Fruit fly (Drosophila melanogaster) whole organism, embryonic: Measurements from ENCODE around the gene mthl14.

ENCODE experiments used
- Bgb ChIP-seq: fragments of 200-800 bp; sonication (Bioruptor generic); IDR thresholded peaks from 2 replicates; pipeline ENCODE4 v1.3.6; 2022; ENCODE audit warnings: missing biosample characterization, missing genetic modification characterization; ENCODE audit not compliant: partially characterized antibody
- CG10209 ChIP-seq: fragments of 200-800 bp; sonication (Bioruptor generic); optimal IDR thresholded peaks from 3 replicates; lab custom pipeline; 2017; ENCODE audit warnings: missing biosample characterization, mild to moderate bottlenecking, missing genetic modification characterization, missing genetic modification reagents
- CG10267 ChIP-seq: fragments of 200-800 bp; sonication (Bioruptor generic); optimal IDR thresholded peaks from 2 replicates; lab custom pipeline; 2018; ENCODE audit warnings: missing biosample characterization, mild to moderate bottlenecking, missing genetic modification characterization, moderate library complexity
- CG10366 ChIP-seq: fragments of 200-800 bp; sonication (Bioruptor generic); IDR thresholded peaks from 2 replicates; pipeline ENCODE4 v1.3.6; 2022; ENCODE audit warnings: missing biosample characterization, missing genetic modification characterization
- CG12155 ChIP-seq: fragments of 200-800 bp; sonication (Bioruptor generic); optimal IDR thresholded peaks from 3 replicates; lab custom pipeline; 2016; ENCODE audit warnings: missing biosample characterization, missing genetic modification characterization
- CG12236 ChIP-seq: fragments of 200-800 bp; sonication (Bioruptor generic); optimal IDR thresholded peaks from 2 replicates; lab custom pipeline; 2016; ENCODE audit warnings: missing biosample characterization, missing genetic modification characterization
- CG12299 ChIP-seq: fragments of 200-800 bp; sonication (Bioruptor generic); optimal IDR thresholded peaks from 2 replicates; lab custom pipeline; 2018; ENCODE audit warnings: missing biosample characterization, mild to moderate bottlenecking, missing genetic modification characterization
- CG1233 ChIP-seq: fragments of 200-800 bp; sonication (Bioruptor generic); optimal IDR thresholded peaks from 4 replicates; lab custom pipeline; 2018; ENCODE audit warnings: missing biosample characterization, mild to moderate bottlenecking, missing genetic modification characterization
- CG12659 ChIP-seq: fragments of 200-800 bp; sonication (Bioruptor generic); optimal IDR thresholded peaks from 3 replicates; lab custom pipeline; 2017; ENCODE audit warnings: mild to moderate bottlenecking, missing biosample characterization, missing genetic modification reagents, missing genetic modification characterization
- CG14014 ChIP-seq: fragments of 200-800 bp; sonication (Bioruptor generic); IDR thresholded peaks from 2 replicates; pipeline ENCODE4 v1.3.6; 2022; ENCODE audit warnings: missing biosample characterization, missing genetic modification characterization
- CG16815 ChIP-seq: fragments of 200-800 bp; sonication (Bioruptor generic); optimal IDR thresholded peaks from 3 replicates; lab custom pipeline; 2017; ENCODE audit warnings: missing biosample characterization, mild to moderate bottlenecking, missing genetic modification characterization
- CG17186 ChIP-seq: fragments of 200-800 bp; sonication (Bioruptor generic); optimal IDR thresholded peaks from 3 replicates; lab custom pipeline; 2017; ENCODE audit warnings: missing biosample characterization, missing genetic modification reagents, missing genetic modification characterization
- CG17802 ChIP-seq: fragments of 200-800 bp; sonication (Bioruptor generic); optimal IDR thresholded peaks from 2 replicates; lab custom pipeline; 2018; ENCODE audit warnings: missing biosample characterization, mild to moderate bottlenecking, missing genetic modification characterization, moderate library complexity
- CG17829 ChIP-seq: fragments of 200-800 bp; optimal IDR thresholded peaks from 2 replicates; lab custom pipeline; 2019; ENCODE audit warnings: missing biosample characterization, mild to moderate bottlenecking, missing genetic modification characterization, moderate library complexity
- CG30020 ChIP-seq: fragments of 200-800 bp; optimal IDR thresholded peaks from 2 replicates; lab custom pipeline; 2019; ENCODE audit warnings: missing biosample characterization, mild to moderate bottlenecking, missing genetic modification characterization, moderate library complexity
- CG31365 ChIP-seq: fragments of 200-800 bp; sonication (Bioruptor generic); optimal IDR thresholded peaks from 2 replicates; lab custom pipeline; 2018; ENCODE audit warnings: missing biosample characterization, mild to moderate bottlenecking, missing genetic modification characterization
- CG32772 ChIP-seq: fragments of 200-800 bp; sonication (Bioruptor generic); IDR thresholded peaks from 2 replicates; pipeline ENCODE4 v1.3.6; 2022; ENCODE audit warnings: missing biosample characterization, missing genetic modification characterization
- CG3847 ChIP-seq: fragments of 200-800 bp; sonication (Bioruptor generic); IDR thresholded peaks from 2 replicates; pipeline ENCODE4 v1.3.6; 2022; ENCODE audit warnings: missing biosample characterization, missing genetic modification characterization
- CG6254 ChIP-seq: fragments of 200-800 bp; sonication (Bioruptor generic); optimal IDR thresholded peaks from 3 replicates; lab custom pipeline; 2017; ENCODE audit warnings: mild to moderate bottlenecking, missing biosample characterization, missing genetic modification reagents, missing genetic modification characterization
- CG9797 ChIP-seq: fragments of 200-800 bp; sonication (Bioruptor generic); optimal IDR thresholded peaks from 3 replicates; lab custom pipeline; 2018; ENCODE audit warnings: missing biosample characterization, mild to moderate bottlenecking, missing genetic modification characterization
- CG9932 ChIP-seq: fragments of 200-800 bp; sonication (Bioruptor generic); IDR thresholded peaks from 2 replicates; pipeline ENCODE4 v1.3.6; 2022; ENCODE audit warnings: missing biosample characterization, missing genetic modification characterization
- CoRest ChIP-seq: fragments of 200-800 bp; sonication (Bioruptor generic); optimal IDR thresholded peaks from 3 replicates; lab custom pipeline; 2018; ENCODE audit warnings: missing biosample characterization, mild to moderate bottlenecking, missing genetic modification characterization, moderate library complexity
- Deaf1 ChIP-seq: fragments of 200-800 bp; optimal IDR thresholded peaks from 3 replicates; lab custom pipeline; 2019; ENCODE audit warnings: missing biosample characterization, mild to moderate bottlenecking, missing genetic modification characterization, moderate library complexity
- Dref ChIP-seq: fragments of 200-800 bp; sonication (Bioruptor generic); IDR thresholded peaks from 2 replicates; pipeline ENCODE4 v1.3.6; 2022; ENCODE audit warnings: missing biosample characterization, missing genetic modification characterization
- E2f2 ChIP-seq: fragments of 200-800 bp; sonication (Bioruptor generic); IDR thresholded peaks from 2 replicates; pipeline ENCODE4 v1.3.6; 2022; ENCODE audit warnings: missing biosample characterization, missing genetic modification characterization
- Fer1 ChIP-seq: fragments of 200-800 bp; sonication (Bioruptor generic); optimal IDR thresholded peaks from 2 replicates; lab custom pipeline; 2017; ENCODE audit warnings: missing biosample characterization, mild to moderate bottlenecking, missing genetic modification characterization
- HLH4C ChIP-seq: fragments of 200-800 bp; sonication (Bioruptor generic); IDR thresholded peaks from 3 replicates; pipeline ENCODE4 v1.3.6; 2022; ENCODE audit warnings: missing biosample characterization, missing genetic modification characterization; ENCODE audit not compliant: partially characterized antibody
- Hr78 ChIP-seq, 2 experiments: fragments of 200-800 bp in 1 of 2; fragments of >200 bp in 1 of 2; sonication (Bioruptor generic) in 1 of 2; optimal IDR thresholded peaks; 2 replicates each; lab custom pipeline; 2017 to 2019; ENCODE audit warnings: missing biosample characterization in 2 of 2, missing genetic modification characterization in 2 of 2, mild to moderate bottlenecking in 1 of 2, moderate library complexity in 1 of 2
- Hsf ChIP-seq: fragments of 200-800 bp; sonication (Bioruptor generic); optimal IDR thresholded peaks from 3 replicates; lab custom pipeline; 2016; ENCODE audit warnings: missing biosample characterization, missing genetic modification characterization
- Mad ChIP-seq: fragments of 200-800 bp; sonication (Bioruptor generic); optimal IDR thresholded peaks from 2 replicates; lab custom pipeline; 2016; ENCODE audit warnings: missing biosample characterization, missing genetic modification characterization
- Med ChIP-seq: fragments of 200-800 bp; sonication (Bioruptor generic); peaks from one replicate; lab custom pipeline; 2016; ENCODE audit warnings: missing biosample characterization, missing genetic modification characterization, mild to moderate bottlenecking, inconsistent platforms, moderate library complexity
- Sry-β ChIP-seq: fragments of 200-800 bp; sonication (Bioruptor generic); optimal IDR thresholded peaks from 2 replicates; lab custom pipeline; 2018; ENCODE audit warnings: missing biosample characterization, mild to moderate bottlenecking, missing genetic modification characterization, moderate library complexity
- ash1 ChIP-seq: fragments of 200-800 bp; sonication (Bioruptor generic); optimal IDR thresholded peaks from 2 replicates; lab custom pipeline; 2018; ENCODE audit warnings: missing biosample characterization, mild to moderate bottlenecking, missing genetic modification characterization
- ato ChIP-seq: fragments of 200-800 bp; sonication (Bioruptor generic); IDR thresholded peaks from 2 replicates; pipeline ENCODE4 v1.3.6; 2022; ENCODE audit warnings: missing biosample characterization, missing genetic modification characterization; ENCODE audit not compliant: partially characterized antibody
- btn ChIP-seq: fragments of 200-800 bp; sonication (Bioruptor generic); optimal IDR thresholded peaks from 2 replicates; lab custom pipeline; 2016; ENCODE audit warnings: missing biosample characterization, missing genetic modification characterization
- chif ChIP-seq, 2 experiments: fragments of 200-800 bp; sonication (Bioruptor generic); optimal IDR thresholded peaks; 3 replicates each; lab custom pipeline; 2016; ENCODE audit warnings: missing biosample characterization in 2 of 2, missing genetic modification characterization in 2 of 2
- chinmo ChIP-seq: fragments of 200-800 bp; sonication (Bioruptor generic); IDR thresholded peaks from 4 replicates; pipeline ENCODE4 v1.3.6; 2022; ENCODE audit warnings: missing biosample characterization, missing genetic modification characterization; ENCODE audit not compliant: partially characterized antibody
- chn ChIP-seq: fragments of 200-800 bp; sonication (Bioruptor generic); optimal IDR thresholded peaks from 2 replicates; lab custom pipeline; 2016; ENCODE audit warnings: missing biosample characterization, missing genetic modification characterization
- crp ChIP-seq, 2 experiments: fragments of 200-800 bp; sonication (Bioruptor generic); optimal IDR thresholded peaks; 2 replicates in 1 of 2; 3 replicates in 1 of 2; lab custom pipeline; 2017; ENCODE audit warnings: missing biosample characterization in 2 of 2, missing genetic modification characterization in 2 of 2, mild to moderate bottlenecking in 1 of 2, moderate library complexity in 1 of 2
- dpn ChIP-seq, 2 experiments: fragments of 200-800 bp; sonication (Bioruptor generic); optimal IDR thresholded peaks; 3 replicates each; lab custom pipeline; 2016; ENCODE audit warnings: missing biosample characterization in 2 of 2, missing genetic modification characterization in 2 of 2
- ems ChIP-seq: fragments of 200-800 bp; sonication (Bioruptor generic); optimal IDR thresholded peaks from 3 replicates; lab custom pipeline; 2016; ENCODE audit warnings: missing biosample characterization, missing genetic modification characterization
- gro ChIP-seq: fragments of 200-800 bp; sonication (Bioruptor generic); optimal IDR thresholded peaks from 2 replicates; lab custom pipeline; 2016; ENCODE audit warnings: missing biosample characterization, missing genetic modification characterization
- h ChIP-seq: fragments of >200 bp; optimal IDR thresholded peaks from 2 replicates; lab custom pipeline; 2017
- knrl ChIP-seq: fragments of 200-800 bp; sonication (Bioruptor generic); IDR thresholded peaks from 3 replicates; pipeline ENCODE4 v1.3.6; 2022; ENCODE audit warnings: missing biosample characterization, missing genetic modification characterization; ENCODE audit not compliant: partially characterized antibody
- phol ChIP-seq: fragments of 200-800 bp; sonication (Bioruptor generic); optimal IDR thresholded peaks from 3 replicates; lab custom pipeline; 2018; ENCODE audit warnings: missing biosample characterization, mild to moderate bottlenecking, missing genetic modification characterization, moderate library complexity
- scrt ChIP-seq: fragments of 200-800 bp; sonication (Bioruptor generic); optimal IDR thresholded peaks from 2 replicates; lab custom pipeline; 2018; ENCODE audit warnings: missing biosample characterization, mild to moderate bottlenecking, missing genetic modification characterization, moderate library complexity
- sens ChIP-seq: fragments of 200-800 bp; sonication (Bioruptor generic); peaks from one replicate; lab custom pipeline; 2016; ENCODE audit warnings: missing biosample characterization, missing genetic modification characterization
- wor ChIP-seq: fragments of 200-800 bp; sonication (Bioruptor generic); IDR thresholded peaks from 2 replicates; pipeline ENCODE4 v1.3.6; 2022; ENCODE audit warnings: missing biosample characterization, missing genetic modification characterization

mthl14 gene

dm6 chr3L:292146-292776 lies 45.0 kb downstream of the mthl14 start (continued):
- TF ChIP-seq phol (peak; percentile 51), ash1 (GFP tag; lab: Kevin White, UChicago) (peak; percentile 11), h (no peak), Deaf1 (tag; lab: Kevin White, UChicago) (peak; percentile 58), CG9932 (GFP tag; lab: Robert Waterston, UW) (0 out of 2 replicates have a peak, but pooled peaks have one; percentile 6), CG14014 (peak; percentile 31; the same call in 1 of the 2 replicates), CG12299 (tag; lab: Kevin White, UChicago) (peak; percentile 58), CG31365 (tag; lab: Kevin White, UChicago) (peak; percentile 8), CG17829 (peak; percentile 9), CG17186 (peak; percentile 75), CG12659 (GFP tag; lab: Kevin White, UChicago) (peak; percentile 84), Mad (GFP tag; lab: Kevin White, UChicago) (no peak), dpn (GFP tag; optimal IDR thresholded peaks at IDR 0.05; lab: Kevin White, UChicago) (peak in 1 of 2 experiments; percentile 10), btn (GFP tag; lab: Kevin White, UChicago) (no peak), crp (GFP tag; optimal IDR thresholded peaks at IDR 0.05; lab: Kevin White, UChicago) (peak; percentile 46 to 87), chn (GFP tag; lab: Kevin White, UChicago) (peak; percentile 7), gro (peak; percentile 46), CG6254 (GFP tag; lab: Kevin White, UChicago) (peak; percentile 28), CG3847 (GFP tag; lab: Robert Waterston, UW) (peak; percentile 44; the same call in 1 of the 2 replicates), Hr78 (GFP tag; optimal IDR thresholded peaks at IDR 0.05; lab: Kevin White, UChicago) (peak in 1 of 2 experiments; percentile 98), CG16815 (GFP tag; lab: Kevin White, UChicago) (no peak), CG12236 (no peak), CG10209 (peak; percentile 10), Med (GFP tag; lab: Kevin White, UChicago) (peak; percentile 79), chif (GFP tag; optimal IDR thresholded peaks at IDR 0.05; lab: Kevin White, UChicago) (peak in 1 of 2 experiments; percentile 21), ems (GFP tag; lab: Kevin White, UChicago) (no peak), scrt (GFP tag; lab: Kevin White, UChicago) (peak; percentile 9), E2f2 (GFP tag; lab: Robert Waterston, UW) (peak; percentile 96), CG32772 (GFP tag; lab: Robert Waterston, UW) (peak; percentile 58), Hsf (GFP tag; lab: Kevin White, UChicago) (no peak), CG17802 (tag; lab: Kevin White, UChicago) (peak; percentile 2), Dref (GFP tag; lab: Robert Waterston, UW) (0 out of 2 replicates have a peak, but pooled peaks have one; percentile 29), CoRest (peak; percentile 52), CG9797 (GFP tag; lab: Kevin White, UChicago) (peak; percentile 97), CG30020 (tag; lab: Kevin White, UChicago) (no peak), ato (GFP tag; lab: Robert Waterston, UW) (no peak), Bgb (GFP tag; lab: Robert Waterston, UW) (peak; percentile 10; the same call in 1 of the 2 replicates), knrl (GFP tag; lab: Robert Waterston, UW) (peak; percentile 42; the same call in 2 of the 3 replicates), Fer1 (peak; percentile 55), CG10267 (tag; lab: Kevin White, UChicago) (peak; percentile 57), CG1233 (peak; percentile 25), chinmo (peak; percentile 81; the same call in 2 of the 4 replicates), Sry-β (GFP tag; lab: Kevin White, UChicago) (no peak), HLH4C (GFP tag; lab: Robert Waterston, UW) (0 out of 3 replicates have a peak, but pooled peaks have one; percentile 7), wor (GFP tag; lab: Robert Waterston, UW) (no peak), CG10366 (GFP tag; lab: Robert Waterston, UW) (no peak), CG12155 (GFP tag; lab: Kevin White, UChicago) (no peak), sens (GFP tag; lab: Kevin White, UChicago) (peak; percentile 44)
